Fruit fly (Drosophila melanogaster) S2 (cell line): ENCODE measurements around the gene Corp.

Source experiments
- CG8478 ChIP-seq: fragments of >200 bp; optimal IDR thresholded peaks from 2 replicates; lab custom pipeline; 2018
- CTCF ChIP-seq, 2 experiments: fragments of >200 bp; optimal IDR thresholded peaks; 2 replicates each; lab custom pipeline; 2018

Gene Corp

dm6 chrX:8243966-8244895, 27.0 kb downstream of the Corp start, which contains the start of gene sni:
sni (minus strand) TSS chrX:8244016.
- TF ChIP-seq CG8478 (lab: Kevin White, UChicago) = no peak
- TF ChIP-seq CTCF (optimal IDR thresholded peaks at IDR 0.05; lab: Kevin White, UChicago) = no peak

dm6 chrX:8243251-8243650, 28.0 kb downstream of the Corp start:
- no peak for TF ChIP-seq CG8478 (lab: Kevin White, UChicago)
- no peak for TF ChIP-seq CTCF (optimal IDR thresholded peaks at IDR 0.05; lab: Kevin White, UChicago)

- TF ChIP-seq CG8478 (lab: Kevin White, UChicago) (no peak), CTCF (optimal IDR thresholded peaks at IDR 0.05; lab: Kevin White, UChicago) (no peak)
Measured at dm6 chrX:8242298-8242697, 28.9 kb downstream of the Corp start, which contains the start of gene Trxr1. Trxr1 (plus strand) TSS chrX:8242528.

- no peak for TF ChIP-seq CTCF (optimal IDR thresholded peaks at IDR 0.05; lab: Kevin White, UChicago)
- TF ChIP-seq CG8478 (lab: Kevin White, UChicago) = no peak
Measured at dm6 chrX:8240431-8240830, 30.8 kb downstream of the Corp start, which contains the start of gene CG2147. CG2147 (plus strand) TSS chrX:8240684.

- TF ChIP-seq CTCF (optimal IDR thresholded peaks at IDR 0.05; lab: Kevin White, UChicago) (no peak), CG8478 (lab: Kevin White, UChicago) (no peak)
Measured at dm6 chrX:8233915-8234565, 37.2 kb downstream of the Corp start.

dm6 chrX:8233167-8233566, 38.0 kb downstream of the Corp start:
- no peak for TF ChIP-seq CTCF (optimal IDR thresholded peaks at IDR 0.05; lab: Kevin White, UChicago)
- TF ChIP-seq CG8478 (lab: Kevin White, UChicago) = no peak

dm6 chrX:8231241-8232028, 39.8 kb downstream of the Corp start:
- TF ChIP-seq CG8478 (lab: Kevin White, UChicago) (no peak), CTCF (optimal IDR thresholded peaks at IDR 0.05; lab: Kevin White, UChicago) (no peak)

- no peak for TF ChIP-seq CG8478 (lab: Kevin White, UChicago)
- TF ChIP-seq CTCF (optimal IDR thresholded peaks at IDR 0.05; lab: Kevin White, UChicago) = no peak
Measured at dm6 chrX:8229918-8230699, 41.1 kb downstream of the Corp start.

- TF ChIP-seq CG8478 (lab: Kevin White, UChicago) (no peak), CTCF (optimal IDR thresholded peaks at IDR 0.05; lab: Kevin White, UChicago) (peak; percentile 6 to 13)
Measured at dm6 chrX:8227942-8228341, 43.3 kb downstream of the Corp start.
